Worm (Caenorhabditis elegans): Measurements from ENCODE around the gene srw-124.

DNA sequence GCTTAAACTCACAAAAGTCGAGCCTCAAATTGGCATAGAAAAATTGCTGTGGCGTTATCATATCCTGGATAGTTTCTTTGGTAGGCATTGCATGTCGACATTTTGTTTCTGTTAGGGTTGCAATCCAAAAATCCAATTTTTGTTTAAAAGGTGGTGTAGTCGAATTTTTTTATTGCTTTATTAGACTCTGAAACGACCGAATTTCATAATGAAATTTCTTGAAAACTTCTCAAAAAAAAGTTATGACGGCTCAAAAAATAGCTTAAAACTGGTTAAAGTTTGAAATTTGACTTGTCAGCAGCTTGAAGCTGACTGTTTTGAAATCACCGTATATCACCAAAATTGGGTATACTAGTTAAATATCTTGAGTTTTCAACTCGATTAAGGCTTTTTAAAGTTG lies 35.0 kb upstream of the srw-124 start, which contains the start of gene srw-143:
- TF ChIP-seq ztf-11 (tag; optimal IDR thresholded peaks at IDR 0.05) (no peak), hmg-1.1 (GFP tag; IDR thresholded peaks at IDR 0.05) (no peak)

All from whole organism, L4 larva.